Fruit fly (Drosophila melanogaster) whole organism, embryonic: ENCODE measurements around the gene alphaTub84D.
A peak's percentile ranks its signal among the peaks of the same experiment; 100 is the strongest.

Experiments
- B-H2 ChIP-seq: fragments of 200-800 bp; sonication (Bioruptor generic); optimal IDR thresholded peaks from 2 replicates; lab custom pipeline; 2018; ENCODE audit warnings: missing biosample characterization, mild to moderate bottlenecking, missing genetic modification characterization
- C15 ChIP-seq: fragments of 200-800 bp; sonication (Bioruptor generic); IDR thresholded peaks from 3 replicates; pipeline ENCODE4 v1.3.6; 2022; ENCODE audit warnings: missing biosample characterization, missing genetic modification characterization
- CG10147 ChIP-seq: fragments of 200-800 bp; sonication (Bioruptor generic); optimal IDR thresholded peaks from 2 replicates; lab custom pipeline; 2019; ENCODE audit warnings: missing biosample characterization, mild to moderate bottlenecking, missing genetic modification characterization, moderate library complexity
- CG11560 ChIP-seq: fragments of 200-800 bp; sonication (Bioruptor generic); IDR thresholded peaks from 3 replicates; pipeline ENCODE4 v1.3.6; 2022; ENCODE audit warnings: missing biosample characterization, missing genetic modification characterization
- CG11695 ChIP-seq: fragments of 200-800 bp; sonication (Bioruptor generic); IDR thresholded peaks from 3 replicates; pipeline ENCODE4 v1.3.6; 2022; ENCODE audit warnings: missing biosample characterization, missing genetic modification characterization
- CG12942 ChIP-seq: fragments of 200-800 bp; sonication (Bioruptor generic); optimal IDR thresholded peaks from 3 replicates; lab custom pipeline; 2016; ENCODE audit warnings: missing biosample characterization, missing genetic modification characterization
- CG13287 ChIP-seq: fragments of 200-800 bp; sonication (Bioruptor generic); IDR thresholded peaks from 2 replicates; pipeline ENCODE4 v1.3.6; 2022; ENCODE audit warnings: missing biosample characterization, missing genetic modification characterization; ENCODE audit not compliant: partially characterized antibody
- CG1602 ChIP-seq: fragments of 200-800 bp; sonication (Bioruptor generic); optimal IDR thresholded peaks from 3 replicates; lab custom pipeline; 2016; ENCODE audit warnings: missing biosample characterization, missing genetic modification characterization
- CG16779 ChIP-seq: fragments of 200-800 bp; sonication (Bioruptor generic); IDR thresholded peaks from 2 replicates; pipeline ENCODE4 v1.3.6; 2022; ENCODE audit warnings: missing biosample characterization, missing genetic modification characterization
- CG17385 ChIP-seq: fragments of 200-800 bp; sonication (Bioruptor generic); optimal IDR thresholded peaks from 3 replicates; lab custom pipeline; 2018; ENCODE audit warnings: missing biosample characterization, mild to moderate bottlenecking, missing genetic modification characterization
- CG17802 ChIP-seq: fragments of 200-800 bp; sonication (Bioruptor generic); optimal IDR thresholded peaks from 2 replicates; lab custom pipeline; 2018; ENCODE audit warnings: missing biosample characterization, mild to moderate bottlenecking, missing genetic modification characterization, moderate library complexity
- CG17829 ChIP-seq: fragments of 200-800 bp; optimal IDR thresholded peaks from 2 replicates; lab custom pipeline; 2019; ENCODE audit warnings: missing biosample characterization, mild to moderate bottlenecking, missing genetic modification characterization, moderate library complexity
- CG33213 ChIP-seq: fragments of 200-800 bp; sonication (Bioruptor generic); optimal IDR thresholded peaks from 3 replicates; lab custom pipeline; 2016; ENCODE audit warnings: missing biosample characterization, missing genetic modification characterization
- CG4617 ChIP-seq: fragments of 200-800 bp; sonication (Bioruptor generic); optimal IDR thresholded peaks from 3 replicates; lab custom pipeline; 2016; ENCODE audit warnings: missing biosample characterization, missing genetic modification characterization, borderline replicate concordance
- CG6272 ChIP-seq: fragments of 200-800 bp; sonication (Bioruptor generic); IDR thresholded peaks from 2 replicates; pipeline ENCODE4 v1.3.6; 2022; ENCODE audit warnings: missing biosample characterization, missing genetic modification characterization
- CG8290 ChIP-seq, 3 experiments: fragments of 200-800 bp; sonication (Bioruptor generic); optimal IDR thresholded peaks; 2 replicates each; lab custom pipeline; 2016 to 2019; ENCODE audit warnings: missing biosample characterization in 3 of 3, missing genetic modification characterization in 3 of 3, mild to moderate bottlenecking in 2 of 3, moderate library complexity in 1 of 3
- CG9797 ChIP-seq: fragments of 200-800 bp; sonication (Bioruptor generic); optimal IDR thresholded peaks from 3 replicates; lab custom pipeline; 2018; ENCODE audit warnings: missing biosample characterization, mild to moderate bottlenecking, missing genetic modification characterization
- Dfd ChIP-seq, 2 experiments: fragments of >200 bp; optimal IDR thresholded peaks; 2 replicates each; lab custom pipeline; 2017; ENCODE audit warnings: missing biosample characterization in 2 of 2, missing genetic modification characterization in 2 of 2
- HLH54F ChIP-seq: fragments of 200-800 bp; sonication (Bioruptor generic); optimal IDR thresholded peaks from 3 replicates; lab custom pipeline; 2016; ENCODE audit warnings: missing biosample characterization, missing genetic modification characterization
- Hr39 ChIP-seq: fragments of >200 bp; optimal IDR thresholded peaks from 2 replicates; lab custom pipeline; 2017
- Lim3 ChIP-seq: fragments of 200-800 bp; sonication (Bioruptor generic); IDR thresholded peaks from 2 replicates; pipeline ENCODE4 v1.3.6; 2022; ENCODE audit warnings: missing biosample characterization, missing genetic modification characterization
- Mrtf ChIP-seq: fragments of 200-800 bp; sonication (Bioruptor generic); IDR thresholded peaks from 3 replicates; pipeline ENCODE4 v1.3.6; 2022; ENCODE audit warnings: missing biosample characterization, missing genetic modification characterization
- NC2β ChIP-seq: fragments of 200-800 bp; sonication (Bioruptor generic); optimal IDR thresholded peaks from 2 replicates; lab custom pipeline; 2016; ENCODE audit warnings: missing biosample characterization, missing genetic modification characterization
- Six4 ChIP-seq: fragments of 200-800 bp; sonication (Bioruptor generic); optimal IDR thresholded peaks from 2 replicates; lab custom pipeline; 2016; ENCODE audit warnings: missing biosample characterization, missing genetic modification characterization
- Stat92E ChIP-seq, 3 experiments: fragments of >200 bp in 2 of 3; fragments of 200-800 bp in 1 of 3; sonication (Bioruptor generic) in 1 of 3; optimal IDR thresholded peaks; 2 replicates each; lab custom pipeline; 2017 to 2019; ENCODE audit warnings: missing biosample characterization in 3 of 3, missing genetic modification characterization in 3 of 3, mild to moderate bottlenecking in 1 of 3, moderate library complexity in 1 of 3
- Xrp1 ChIP-seq: fragments of 200-800 bp; sonication (Bioruptor generic); IDR thresholded peaks from 2 replicates; pipeline ENCODE4 v1.3.6; 2022; ENCODE audit warnings: missing biosample characterization, missing genetic modification characterization
- ash1 ChIP-seq: fragments of 200-800 bp; sonication (Bioruptor generic); optimal IDR thresholded peaks from 2 replicates; lab custom pipeline; 2018; ENCODE audit warnings: missing biosample characterization, mild to moderate bottlenecking, missing genetic modification characterization
- bbx ChIP-seq: fragments of 200-800 bp; sonication (Bioruptor generic); IDR thresholded peaks from 2 replicates; pipeline ENCODE4 v1.3.6; 2022; ENCODE audit warnings: missing biosample characterization, missing genetic modification characterization; ENCODE audit not compliant: partially characterized antibody
- bigmax ChIP-seq: fragments of 200-800 bp; sonication (Bioruptor generic); optimal IDR thresholded peaks from 2 replicates; lab custom pipeline; 2018; ENCODE audit warnings: missing biosample characterization, mild to moderate bottlenecking, missing genetic modification characterization
- bsh ChIP-seq, 2 experiments: fragments of 200-800 bp; sonication (Bioruptor generic); optimal IDR thresholded peaks; 2 replicates each; lab custom pipeline; 2017 to 2018; ENCODE audit warnings: mild to moderate bottlenecking in 2 of 2, missing biosample characterization in 2 of 2, missing genetic modification characterization in 2 of 2, moderate library complexity in 1 of 2
- cas ChIP-seq: fragments of 200-800 bp; sonication (Bioruptor generic); IDR thresholded peaks from 2 replicates; pipeline ENCODE4 v1.3.6; 2022; ENCODE audit warnings: missing biosample characterization, missing genetic modification characterization
- danr ChIP-seq: fragments of 200-800 bp; sonication (Bioruptor generic); IDR thresholded peaks from 2 replicates; pipeline ENCODE4 v1.3.6; 2022; ENCODE audit warnings: missing biosample characterization, missing genetic modification characterization
- dimm ChIP-seq: fragments of 200-800 bp; sonication (Bioruptor generic); IDR thresholded peaks from 2 replicates; pipeline ENCODE4 v1.3.6; 2022; ENCODE audit warnings: missing biosample characterization, missing genetic modification characterization
- ems ChIP-seq: fragments of 200-800 bp; sonication (Bioruptor generic); optimal IDR thresholded peaks from 3 replicates; lab custom pipeline; 2016; ENCODE audit warnings: missing biosample characterization, missing genetic modification characterization
- fu2 ChIP-seq: fragments of 200-800 bp; sonication (Bioruptor generic); optimal IDR thresholded peaks from 2 replicates; lab custom pipeline; 2016; ENCODE audit warnings: missing biosample characterization, missing genetic modification characterization
- gce ChIP-seq: fragments of 200-800 bp; sonication (Bioruptor generic); IDR thresholded peaks from 3 replicates; pipeline ENCODE4 v1.3.6; 2022; ENCODE audit warnings: missing biosample characterization, missing genetic modification characterization
- gcm ChIP-seq: fragments of 200-800 bp; sonication (Bioruptor generic); optimal IDR thresholded peaks from 2 replicates; lab custom pipeline; 2019; ENCODE audit warnings: missing biosample characterization, mild to moderate bottlenecking, missing genetic modification characterization, moderate library complexity
- ind ChIP-seq: fragments of 200-800 bp; sonication (Bioruptor generic); optimal IDR thresholded peaks from 3 replicates; lab custom pipeline; 2016; ENCODE audit warnings: missing biosample characterization, missing genetic modification characterization
- mld ChIP-seq: fragments of 200-800 bp; sonication (Bioruptor generic); IDR thresholded peaks from 3 replicates; pipeline ENCODE4 v1.3.6; 2022; ENCODE audit warnings: missing biosample characterization, missing genetic modification characterization; ENCODE audit not compliant: partially characterized antibody
- nmo ChIP-seq: fragments of 200-800 bp; sonication (Bioruptor generic); optimal IDR thresholded peaks from 2 replicates; lab custom pipeline; 2018; ENCODE audit warnings: missing biosample characterization, mild to moderate bottlenecking, missing genetic modification characterization, moderate library complexity
- odd ChIP-seq: fragments of 200-800 bp; sonication (Bioruptor generic); optimal IDR thresholded peaks from 2 replicates; lab custom pipeline; 2017; ENCODE audit warnings: missing biosample characterization, mild to moderate bottlenecking, missing genetic modification characterization
- pho ChIP-seq: fragments of 200-800 bp; sonication (Bioruptor generic); optimal IDR thresholded peaks from 2 replicates; lab custom pipeline; 2016; ENCODE audit warnings: missing biosample characterization, missing genetic modification characterization
- rib ChIP-seq: fragments of 200-800 bp; sonication (Bioruptor generic); IDR thresholded peaks from 2 replicates; pipeline ENCODE4 v1.3.6; 2022; ENCODE audit warnings: missing biosample characterization, missing genetic modification characterization
- salm ChIP-seq: fragments of 200-800 bp; sonication (Bioruptor generic); optimal IDR thresholded peaks from 2 replicates; lab custom pipeline; 2018; ENCODE audit warnings: missing biosample characterization, mild to moderate bottlenecking, missing genetic modification characterization
- sima ChIP-seq: fragments of 200-800 bp; sonication (Bioruptor generic); optimal IDR thresholded peaks from 2 replicates; lab custom pipeline; 2016; ENCODE audit warnings: missing biosample characterization, missing genetic modification characterization
- sisA ChIP-seq: fragments of 200-800 bp; sonication (Bioruptor generic); IDR thresholded peaks from 2 replicates; pipeline ENCODE4 v1.3.6; 2022; ENCODE audit warnings: missing biosample characterization, missing genetic modification characterization
- stc ChIP-seq: fragments of 200-800 bp; sonication (Bioruptor generic); IDR thresholded peaks from 2 replicates; pipeline ENCODE4 v1.3.6; 2022; ENCODE audit warnings: missing biosample characterization, missing genetic modification characterization
- tap ChIP-seq: fragments of 200-800 bp; optimal IDR thresholded peaks from 3 replicates; lab custom pipeline; 2019; ENCODE audit warnings: missing biosample characterization, mild to moderate bottlenecking, missing genetic modification characterization, moderate library complexity
- tll ChIP-seq, 2 experiments: fragments of 200-800 bp in 1 of 2; fragments of >200 bp in 1 of 2; sonication (Bioruptor generic) in 1 of 2; optimal IDR thresholded peaks; 2 replicates each; lab custom pipeline; 2017 to 2019; ENCODE audit warnings: missing biosample characterization in 2 of 2, missing genetic modification characterization in 2 of 2, mild to moderate bottlenecking in 1 of 2, moderate library complexity in 1 of 2
- tup ChIP-seq: fragments of 200-800 bp; sonication (Bioruptor generic); optimal IDR thresholded peaks from 2 replicates; lab custom pipeline; 2016; ENCODE audit warnings: missing biosample characterization, mild to moderate bottlenecking, missing genetic modification characterization, moderate library complexity
- unpg ChIP-seq: fragments of 200-800 bp; sonication (Bioruptor generic); optimal IDR thresholded peaks from 3 replicates; lab custom pipeline; 2018; ENCODE audit warnings: missing biosample characterization, mild to moderate bottlenecking, missing genetic modification characterization, moderate library complexity

The alphaTub84D gene

DNA sequence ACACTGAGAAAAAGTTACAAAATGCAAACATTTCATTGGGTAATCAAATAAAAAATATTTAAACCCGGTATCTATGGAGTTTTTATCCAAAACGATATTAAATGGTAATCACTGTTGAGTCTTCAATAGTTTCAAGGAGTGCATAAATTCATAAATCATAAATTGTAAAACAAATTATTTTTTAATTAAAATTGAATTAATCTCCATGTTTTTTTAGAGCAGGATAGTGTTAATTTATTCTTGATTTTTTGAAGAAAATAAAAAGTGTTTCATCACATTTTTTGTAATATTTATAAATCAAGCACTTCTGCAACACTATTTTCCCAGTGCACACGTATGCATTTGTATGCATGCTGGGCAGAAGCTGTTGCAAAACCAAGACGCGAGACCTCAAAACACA is 39.7 kb upstream of the alphaTub84D start (continued):
- TF ChIP-seq odd (GFP tag; lab: Kevin White, UChicago) (peak; percentile 34), tap (tag; lab: Kevin White, UChicago) (peak; percentile 68), dimm (no peak), stc (peak; percentile 38; the same call in 1 of the 2 replicates), CG11560 (tag; lab: Robert Waterston, UW) (no peak), bsh (GFP tag; optimal IDR thresholded peaks at IDR 0.05; lab: Kevin White, UChicago) (no peak), gcm (GFP tag; lab: Kevin White, UChicago) (no peak), CG12942 (GFP tag; lab: Kevin White, UChicago) (peak; percentile 20), ind (peak; percentile 50), ash1 (GFP tag; lab: Kevin White, UChicago) (no peak), C15 (GFP tag; lab: Robert Waterston, UW) (no peak), CG4617 (GFP tag; lab: Kevin White, UChicago) (no peak), NC2β (GFP tag; lab: Kevin White, UChicago) (no peak), Lim3 (GFP tag; lab: Robert Waterston, UW) (no peak), Hr39 (no peak), salm (tag; lab: Kevin White, UChicago) (peak; percentile 27), pho (GFP tag; lab: Kevin White, UChicago) (no peak), fu2 (GFP tag; lab: Kevin White, UChicago) (no peak), danr (GFP tag; lab: Robert Waterston, UW) (no peak), Dfd (GFP tag; optimal IDR thresholded peaks at IDR 0.05; lab: Kevin White, UChicago) (no peak), CG8290 (GFP tag; optimal IDR thresholded peaks at IDR 0.05; lab: Kevin White, UChicago) (no peak), CG8290 (tag; optimal IDR thresholded peaks at IDR 0.05; lab: Kevin White, UChicago) (no peak), CG10147 (peak; percentile 9), mld (GFP tag; lab: Robert Waterston, UW) (no peak), CG17829 (tag; lab: Kevin White, UChicago) (no peak), CG11695 (GFP tag; lab: Robert Waterston, UW) (peak; percentile 36; the same call in 1 of the 3 replicates), unpg (GFP tag; lab: Kevin White, UChicago) (peak; percentile 65), CG17385 (GFP tag; lab: Kevin White, UChicago) (peak; percentile 56), CG17802 (no peak), ems (GFP tag; lab: Kevin White, UChicago) (no peak), B-H2 (GFP tag; lab: Kevin White, UChicago) (no peak), sisA (GFP tag; lab: Robert Waterston, UW) (peak; percentile 45), Stat92E (GFP tag; optimal IDR thresholded peaks at IDR 0.05; lab: Kevin White, UChicago) (no peak), tll (GFP tag; optimal IDR thresholded peaks at IDR 0.05; lab: Kevin White, UChicago) (no peak), bbx (GFP tag; lab: Robert Waterston, UW) (no peak), tup (GFP tag; lab: Kevin White, UChicago) (no peak), rib (GFP tag; lab: Robert Waterston, UW) (no peak), bigmax (GFP tag; lab: Kevin White, UChicago) (no peak), CG33213 (GFP tag; lab: Kevin White, UChicago) (no peak), CG9797 (no peak), HLH54F (no peak), gce (GFP tag; lab: Robert Waterston, UW) (0 out of 3 replicates have a peak, but pooled peaks have one; percentile 10), cas (GFP tag; lab: Robert Waterston, UW) (no peak), Six4 (GFP tag; lab: Kevin White, UChicago) (peak; percentile 47), CG1602 (GFP tag; lab: Kevin White, UChicago) (peak; percentile 55), CG13287 (GFP tag; lab: Robert Waterston, UW) (no peak), Xrp1 (0 out of 2 replicates have a peak, but pooled peaks have one; percentile 9), Mrtf (GFP tag; lab: Robert Waterston, UW) (no peak), CG16779 (no peak), CG6272 (0 out of 2 replicates have a peak, but pooled peaks have one; percentile 17), sima (GFP tag; lab: Kevin White, UChicago) (no peak), nmo (GFP tag; lab: Kevin White, UChicago) (peak; percentile 83)
